Worm (Caenorhabditis elegans) whole organism, L2 larva: ENCODE data around the gene F47B7.2.
A peak's percentile ranks its signal among the peaks of the same experiment; 100 is the strongest.

Experiments used
- R02D3.7 ChIP-seq: fragments of 150-350 bp; optimal IDR thresholded peaks from 2 replicates; lab custom pipeline; 2014; ENCODE audit warnings: missing biosample characterization, missing genetic modification characterization
- Y55F3AM.14 ChIP-seq: fragments of 200-800 bp; sonication (Bioruptor generic); optimal IDR thresholded peaks from 2 replicates; lab custom pipeline; 2018; ENCODE audit warnings: mild to moderate bottlenecking, missing genetic modification characterization, missing compliant biosample characterization
- ZK546.5 ChIP-seq: sonication (generic microtip); optimal IDR thresholded peaks from 2 replicates; lab custom pipeline; 2017; ENCODE audit warnings: missing biosample characterization, missing genetic modification characterization
- alr-1 ChIP-seq: fragments of 150-350 bp; optimal IDR thresholded peaks from 2 replicates; lab custom pipeline; 2014; ENCODE audit warnings: missing biosample characterization, missing genetic modification characterization
- aly-2 ChIP-seq: fragments of 150-350 bp; optimal IDR thresholded peaks from 2 replicates; lab custom pipeline; 2014; ENCODE audit warnings: missing biosample characterization, missing genetic modification characterization
- ama-1 ChIP-seq: fragments of 150-350 bp; optimal IDR thresholded peaks from 2 replicates; lab custom pipeline; 2018; ENCODE audit warnings: inconsistent platforms
- blmp-1 ChIP-seq: sonication (generic microtip); optimal IDR thresholded peaks from 2 replicates; lab custom pipeline; 2017; ENCODE audit warnings: missing genetic modification characterization, mild to moderate bottlenecking, missing compliant biosample characterization, antibody characterized with exemption, moderate library complexity; ENCODE audit not compliant: insufficient read depth
- ceh-16 ChIP-seq: fragments of 150-350 bp; optimal IDR thresholded peaks from 2 replicates; lab custom pipeline; 2014; ENCODE audit warnings: missing biosample characterization, missing genetic modification characterization
- ceh-82 ChIP-seq: fragments of 150-350 bp; optimal IDR thresholded peaks from 2 replicates; lab custom pipeline; 2014; ENCODE audit warnings: missing biosample characterization, missing genetic modification characterization
- crh-2 ChIP-seq: sonication (generic microtip); optimal IDR thresholded peaks from 2 replicates; lab custom pipeline; 2017; ENCODE audit warnings: missing biosample characterization, missing genetic modification characterization
- dmd-4 ChIP-seq: sonication (generic microtip); optimal IDR thresholded peaks from 2 replicates; lab custom pipeline; 2017; ENCODE audit warnings: missing biosample characterization, missing genetic modification characterization
- egl-27 ChIP-seq: sonication (generic microtip); optimal IDR thresholded peaks from 3 replicates; lab custom pipeline; 2017; ENCODE audit warnings: missing biosample characterization, missing genetic modification reagents, missing genetic modification characterization
- elt-1 ChIP-seq: fragments of 150-350 bp; optimal IDR thresholded peaks from 2 replicates; lab custom pipeline; 2014; ENCODE audit warnings: missing biosample characterization, missing genetic modification characterization
- elt-3 ChIP-seq: sonication (generic microtip); optimal IDR thresholded peaks from 2 replicates; lab custom pipeline; 2017; ENCODE audit warnings: missing biosample characterization, missing genetic modification characterization
- fos-1 ChIP-seq: fragments of 150-350 bp; optimal IDR thresholded peaks from 2 replicates; lab custom pipeline; 2014; ENCODE audit warnings: missing biosample characterization, missing genetic modification characterization
- gmeb-1 ChIP-seq: fragments of 150-350 bp; optimal IDR thresholded peaks from 2 replicates; lab custom pipeline; 2014; ENCODE audit warnings: missing biosample characterization, missing genetic modification characterization
- lin-13 ChIP-seq: fragments of 150-350 bp; optimal IDR thresholded peaks from 2 replicates; lab custom pipeline; 2014; ENCODE audit warnings: missing biosample characterization, missing genetic modification reagents, missing genetic modification characterization
- lsy-2 ChIP-seq, 2 experiments: fragments of 150-350 bp in 1 of 2; sonication (generic microtip) in 1 of 2; optimal IDR thresholded peaks; 2 replicates each; lab custom pipeline; 2014 to 2017; ENCODE audit warnings: missing biosample characterization in 2 of 2, missing genetic modification characterization in 2 of 2
- mab-5 ChIP-seq: fragments of 150-350 bp; optimal IDR thresholded peaks from 2 replicates; lab custom pipeline; 2014; ENCODE audit warnings: missing biosample characterization, missing genetic modification characterization
- mbf-1 ChIP-seq: sonication (generic microtip); optimal IDR thresholded peaks from 2 replicates; lab custom pipeline; 2017; ENCODE audit warnings: missing biosample characterization, missing genetic modification characterization
- mdl-1 ChIP-seq, 2 experiments: fragments of 150-350 bp in 1 of 2; sonication (generic microtip) in 1 of 2; optimal IDR thresholded peaks; 2 replicates each; lab custom pipeline; 2017; ENCODE audit warnings: missing biosample characterization in 2 of 2, missing genetic modification characterization in 2 of 2
- nhr-12 ChIP-seq: fragments of 150-350 bp; optimal IDR thresholded peaks from 2 replicates; lab custom pipeline; 2014; ENCODE audit warnings: missing biosample characterization, missing genetic modification characterization
- nhr-21 ChIP-seq: fragments of 150-350 bp; optimal IDR thresholded peaks from 2 replicates; lab custom pipeline; 2014; ENCODE audit warnings: missing biosample characterization, missing genetic modification characterization
- nhr-23 ChIP-seq: fragments of 150-350 bp; optimal IDR thresholded peaks from 2 replicates; lab custom pipeline; 2014; ENCODE audit warnings: missing biosample characterization, missing genetic modification reagents, missing genetic modification characterization
- nhr-237 ChIP-seq: fragments of 150-350 bp; optimal IDR thresholded peaks from 2 replicates; lab custom pipeline; 2014; ENCODE audit warnings: missing biosample characterization, missing genetic modification characterization
- nhr-25 ChIP-seq: fragments of 150-350 bp; sonication (generic microtip); optimal IDR thresholded peaks from 3 replicates; lab custom pipeline; 2014; ENCODE audit warnings: missing biosample characterization, missing genetic modification characterization
- nhr-6 ChIP-seq: fragments of 150-350 bp; optimal IDR thresholded peaks from 2 replicates; lab custom pipeline; 2014; ENCODE audit warnings: missing biosample characterization, missing genetic modification characterization
- nhr-77 ChIP-seq: fragments of 150-350 bp; optimal IDR thresholded peaks from 2 replicates; lab custom pipeline; 2014; ENCODE audit warnings: missing biosample characterization, missing genetic modification characterization
- peb-1 ChIP-seq: fragments of 150-350 bp; optimal IDR thresholded peaks from 2 replicates; lab custom pipeline; 2014; ENCODE audit warnings: missing biosample characterization, missing genetic modification characterization
- sem-4 ChIP-seq: fragments of 150-350 bp; optimal IDR thresholded peaks from 2 replicates; lab custom pipeline; 2014; ENCODE audit warnings: missing biosample characterization, missing genetic modification reagents, missing genetic modification characterization
- skn-1 ChIP-seq: sonication (generic microtip); optimal IDR thresholded peaks from 2 replicates; lab custom pipeline; 2017; ENCODE audit warnings: missing biosample characterization, missing genetic modification characterization
- sma-3 ChIP-seq: sonication (generic microtip); optimal IDR thresholded peaks from 2 replicates; lab custom pipeline; 2016; ENCODE audit warnings: missing genetic modification reagents, missing genetic modification characterization, missing compliant biosample characterization
- snpc-4 ChIP-seq: fragments of 150-350 bp; optimal IDR thresholded peaks from 2 replicates; lab custom pipeline; 2014; ENCODE audit warnings: missing biosample characterization, missing genetic modification characterization
- unc-55 ChIP-seq: fragments of 150-350 bp; sonication (generic microtip); optimal IDR thresholded peaks from 3 replicates; lab custom pipeline; 2014; ENCODE audit warnings: missing biosample characterization, missing genetic modification reagents, missing genetic modification characterization
- ztf-1 ChIP-seq: fragments of 200-800 bp; sonication (Bioruptor generic); conservative IDR thresholded peaks from 2 replicates; pipeline ENCODE4 v1.3.6; 2022; ENCODE audit warnings: missing genetic modification characterization, missing compliant biosample characterization
- ztf-11 ChIP-seq: sonication (generic microtip); optimal IDR thresholded peaks from 2 replicates; lab custom pipeline; 2017; ENCODE audit warnings: missing biosample characterization, missing genetic modification characterization

Gene F47B7.2

ce11 chrX:3791098-3791497, 18.5 kb downstream of the F47B7.2 start:
- TF ChIP-seq nhr-21 (tag; lab: Kevin White, UChicago) (no peak), crh-2 (no peak), nhr-25 (tag; lab: Kevin White, UChicago) (no peak), ztf-11 (tag; lab: Kevin White, UChicago) (no peak), lin-13 (GFP tag; lab: Kevin White, UChicago) (no peak), Y55F3AM.14 (GFP tag; lab: Kevin White, UChicago) (no peak), aly-2 (no peak), elt-1 (tag; lab: Kevin White, UChicago) (no peak), snpc-4 (tag; lab: Kevin White, UChicago) (no peak), ZK546.5 (tag; lab: Kevin White, UChicago) (no peak), peb-1 (tag; lab: Kevin White, UChicago) (no peak), gmeb-1 (tag; lab: Kevin White, UChicago) (no peak), unc-55 (GFP tag; lab: Kevin White, UChicago) (no peak)

DNA sequence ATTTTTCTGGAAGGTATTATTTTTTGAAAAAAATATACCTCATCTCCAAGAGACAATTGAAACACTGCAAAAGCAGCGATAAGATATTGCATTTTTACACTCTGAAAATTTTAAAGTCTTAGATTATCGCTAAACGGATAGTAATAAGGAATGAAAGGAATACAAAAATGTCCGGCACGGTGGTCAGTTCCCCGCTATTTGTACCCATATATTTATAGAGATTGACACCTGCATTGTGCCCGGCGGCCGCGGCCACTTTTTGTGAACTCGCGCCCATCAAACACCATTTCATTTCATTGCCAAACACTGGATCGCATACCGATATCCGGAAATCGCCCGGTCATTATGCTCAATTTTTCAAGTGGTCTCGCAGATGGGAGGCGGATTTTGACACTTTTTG, 20.2 kb downstream of the F47B7.2 start, which contains the start of gene idpp-5:
idpp-5 (minus strand) TSS at position 101 of the 400 bp plus-strand sequence.
- TF ChIP-seq crh-2 (no peak), sem-4 (no peak), elt-3 (tag; lab: Kevin White, UChicago) (no peak), sma-3 (GFP tag; lab: Kevin White, UChicago) (no peak), ztf-1 (GFP tag; lab: Robert Waterston, UW) (no peak), ama-1 (no peak), gmeb-1 (tag; lab: Kevin White, UChicago) (no peak), mab-5 (tag; lab: Kevin White, UChicago) (no peak), Y55F3AM.14 (GFP tag; lab: Kevin White, UChicago) (no peak), elt-1 (tag; lab: Kevin White, UChicago) (no peak)

DNA sequence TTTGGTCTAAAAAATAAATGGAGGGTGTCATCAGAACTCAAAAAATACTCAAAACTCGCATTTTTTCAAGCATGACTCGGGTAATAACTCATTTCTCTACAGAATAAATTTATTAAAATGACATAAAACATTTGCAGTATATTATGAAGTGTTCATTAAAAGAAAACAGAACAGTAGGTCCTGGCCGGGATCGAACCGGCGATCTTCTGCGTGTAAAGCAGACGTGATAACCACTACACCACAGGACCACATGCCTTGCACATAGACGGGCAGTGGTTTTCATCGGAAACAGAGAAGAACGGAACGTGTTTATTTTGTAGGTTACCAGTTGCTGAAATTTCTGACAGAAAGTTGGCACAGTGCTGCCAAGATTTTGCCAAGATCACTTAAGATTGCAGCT, 20.8 kb downstream of the F47B7.2 start:
- TF ChIP-seq fos-1 (tag; lab: Kevin White, UChicago): peak; percentile 14
- TF ChIP-seq sma-3 (GFP tag; lab: Kevin White, UChicago): peak; percentile 37
- no peak for TF ChIP-seq ceh-82 (tag; lab: Kevin White, UChicago)
- TF ChIP-seq, all 48 proteins: peak for 2

DNA sequence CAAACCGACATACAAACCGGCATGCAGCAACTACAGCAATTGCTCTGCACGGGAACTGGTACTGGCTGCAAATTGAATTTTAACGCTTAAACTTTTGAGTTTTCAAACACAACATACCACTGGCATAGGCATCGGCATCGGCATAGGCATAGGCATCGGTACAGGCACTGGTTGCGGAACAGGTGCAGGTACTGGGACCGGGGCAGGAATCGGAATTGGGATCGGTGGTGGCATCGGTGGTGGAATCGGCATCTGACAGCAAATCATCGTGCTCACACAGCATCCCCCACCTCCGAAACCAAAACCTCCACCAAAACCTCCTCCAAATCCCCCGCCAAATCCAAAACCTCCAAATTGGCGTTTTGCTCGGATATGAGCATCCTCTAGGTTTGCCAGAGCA, 21.6 kb downstream of the F47B7.2 start:
- no peak for TF ChIP-seq blmp-1 (tag; lab: Kevin White, UChicago)
- TF ChIP-seq nhr-6 (tag; lab: Kevin White, UChicago): no peak
- no peak for TF ChIP-seq skn-1 (tag; lab: Kevin White, UChicago)
- TF ChIP-seq snpc-4 (tag; lab: Kevin White, UChicago): no peak
- TF ChIP-seq, all 48 proteins: peak for 0

DNA sequence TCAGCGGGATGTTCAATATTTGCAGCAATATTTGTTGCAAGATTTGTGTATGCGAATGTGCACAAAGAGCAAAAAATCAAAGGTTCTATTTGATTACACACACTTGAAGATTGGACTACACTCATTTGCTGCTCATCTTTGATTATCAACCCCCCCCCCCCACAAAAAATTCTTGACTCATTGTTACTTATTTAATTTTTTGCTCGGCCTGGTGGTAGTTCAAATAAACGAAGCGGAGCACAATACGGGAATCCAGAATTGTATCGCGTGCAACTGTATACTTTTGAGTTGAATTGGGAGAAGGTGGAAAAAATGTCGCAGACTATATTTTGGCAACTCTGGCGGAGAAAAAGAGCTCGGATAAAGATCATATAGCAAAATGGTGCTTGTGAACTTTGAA, 23.1 kb downstream of the F47B7.2 start, which contains the start of gene F35A5.5:
F35A5.5 (minus strand) TSS at position 101 of the 400 bp plus-strand sequence.
- TF ChIP-seq ceh-82 (tag; lab: Kevin White, UChicago) (no peak), lsy-2 (tag; optimal IDR thresholded peaks at IDR 0.05; lab: Kevin White, UChicago) (no peak), sem-4 (no peak), elt-1 (tag; lab: Kevin White, UChicago) (no peak), ceh-16 (tag; lab: Kevin White, UChicago) (no peak), egl-27 (tag; lab: Kevin White, UChicago) (no peak), mab-5 (tag; lab: Kevin White, UChicago) (no peak), nhr-6 (tag; lab: Kevin White, UChicago) (no peak), ztf-11 (tag; lab: Kevin White, UChicago) (no peak), Y55F3AM.14 (GFP tag; lab: Kevin White, UChicago) (no peak), crh-2 (no peak), peb-1 (tag; lab: Kevin White, UChicago) (no peak), elt-3 (tag; lab: Kevin White, UChicago) (no peak), nhr-21 (tag; lab: Kevin White, UChicago) (no peak), sma-3 (GFP tag; lab: Kevin White, UChicago) (no peak), R02D3.7 (tag; lab: Kevin White, UChicago) (no peak), mbf-1 (tag; lab: Kevin White, UChicago) (no peak), ztf-1 (GFP tag; lab: Robert Waterston, UW) (no peak)

DNA sequence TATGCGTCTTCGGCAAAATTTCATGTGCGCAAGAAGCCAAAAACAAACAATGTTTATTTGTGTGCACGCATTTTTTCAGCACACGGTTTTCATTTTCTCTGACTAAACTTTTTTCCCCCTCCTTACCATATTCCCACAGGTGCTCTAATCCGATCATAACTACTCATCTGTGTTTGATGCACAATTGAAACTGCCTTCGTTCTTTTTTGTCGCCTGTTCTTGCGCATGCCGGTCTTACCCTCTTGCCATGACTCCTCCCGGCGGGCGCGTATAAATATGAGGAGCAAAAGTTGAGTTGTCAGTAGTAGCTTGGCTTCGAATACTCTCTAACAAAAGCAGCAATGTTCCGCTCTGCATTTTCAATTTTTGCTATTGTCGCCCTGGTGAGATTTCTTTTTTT, 25.3 kb downstream of the F47B7.2 start, which contains the start of gene abu-10:
abu-10 (plus strand) TSS at position 301 of the 400 bp plus-strand sequence.
- no peak for TF ChIP-seq ama-1
- no peak for TF ChIP-seq sem-4
- no peak for TF ChIP-seq dmd-4
- TF ChIP-seq Y55F3AM.14 (GFP tag; lab: Kevin White, UChicago): no peak
- no peak for TF ChIP-seq nhr-23 (tag; lab: Kevin White, UChicago)
- TF ChIP-seq alr-1 (tag; lab: Kevin White, UChicago): no peak
- TF ChIP-seq gmeb-1 (tag; lab: Kevin White, UChicago): no peak
- no peak for TF ChIP-seq nhr-77 (tag; lab: Kevin White, UChicago)
- TF ChIP-seq nhr-237 (tag; lab: Kevin White, UChicago): no peak
- no peak for TF ChIP-seq ceh-16 (tag; lab: Kevin White, UChicago)
- no peak for TF ChIP-seq nhr-12 (tag; lab: Kevin White, UChicago)
- TF ChIP-seq mdl-1 (tag; optimal IDR thresholded peaks at IDR 0.05; lab: Kevin White, UChicago): no peak
- TF ChIP-seq R02D3.7 (tag; lab: Kevin White, UChicago): no peak
- no peak for TF ChIP-seq mab-5 (tag; lab: Kevin White, UChicago)
- TF ChIP-seq fos-1 (tag; lab: Kevin White, UChicago): no peak
